Worm (Caenorhabditis elegans) whole organism, midembryonic: Measurements from ENCODE around the gene R08C7.12.

Source experiments
- klf-2 ChIP-seq: fragments of 200-800 bp; sonication (Bioruptor generic); conservative IDR thresholded peaks from 2 replicates; pipeline ENCODE4 v1.3.6; 2022; ENCODE audit warnings: missing genetic modification reagents, missing genetic modification characterization, missing compliant biosample characterization
- med-1 ChIP-seq: sonication (generic microtip); optimal IDR thresholded peaks from 2 replicates; lab custom pipeline; 2017; ENCODE audit warnings: missing genetic modification characterization, mild to moderate bottlenecking, missing compliant biosample characterization, antibody characterized with exemption, missing genetic modification reagents; ENCODE audit not compliant: insufficient read depth
- ztf-23 ChIP-seq: fragments of 200-800 bp; sonication (Bioruptor generic); IDR thresholded peaks from 2 replicates; pipeline ENCODE4 v1.3.6; 2022; ENCODE audit warnings: missing genetic modification reagents, missing genetic modification characterization, missing compliant biosample characterization

DNA sequence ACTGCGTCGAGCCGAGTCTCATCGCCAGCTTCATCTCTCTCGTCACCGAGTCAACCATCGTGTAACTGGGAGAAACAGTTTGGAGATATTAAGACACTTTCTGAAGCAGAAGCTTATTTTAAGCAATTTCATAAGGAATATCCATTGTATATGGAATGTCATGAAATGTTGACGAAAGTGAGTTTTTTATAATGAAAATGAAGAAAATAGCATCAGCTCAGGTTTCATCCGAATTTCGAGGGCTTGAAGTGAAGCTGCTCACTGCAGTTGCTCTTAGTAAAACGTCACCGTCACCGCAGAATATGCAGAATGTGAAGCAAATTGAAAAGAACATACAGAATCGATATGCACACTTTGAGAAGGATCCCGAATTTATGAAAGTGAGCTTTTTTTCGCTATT, 36.4 kb upstream of the R08C7.12 start:
- no peak for TF ChIP-seq ztf-23 (GFP tag; lab: Robert Waterston, UW)
- TF ChIP-seq klf-2 (GFP tag; lab: Robert Waterston, UW), result no peak
- TF ChIP-seq med-1 (GFP tag; lab: Kevin White, UChicago), result no peak
